Worm (Caenorhabditis elegans) whole organism, midembryonic: ENCODE results near the gene F57C2.5.

Source experiments
- T22C8.4 ChIP-seq: fragments of 200-800 bp; sonication (Bioruptor generic); IDR thresholded peaks from 2 replicates; pipeline ENCODE4 v1.3.6; 2022; ENCODE audit warnings: missing genetic modification characterization, missing compliant biosample characterization
- cog-1 ChIP-seq: sonication (generic microtip); optimal IDR thresholded peaks from 2 replicates; lab custom pipeline; 2016; ENCODE audit warnings: missing genetic modification characterization, missing compliant biosample characterization
- flt-1 ChIP-seq: fragments of 200-800 bp; sonication (Bioruptor generic); IDR thresholded peaks from 2 replicates; pipeline ENCODE4 v1.3.6; 2022; ENCODE audit warnings: missing genetic modification characterization, missing compliant biosample characterization
- klf-2 ChIP-seq: fragments of 200-800 bp; sonication (Bioruptor generic); conservative IDR thresholded peaks from 2 replicates; pipeline ENCODE4 v1.3.6; 2022; ENCODE audit warnings: missing genetic modification reagents, missing genetic modification characterization, missing compliant biosample characterization
- med-1 ChIP-seq: sonication (generic microtip); optimal IDR thresholded peaks from 2 replicates; lab custom pipeline; 2017; ENCODE audit warnings: missing genetic modification characterization, mild to moderate bottlenecking, missing compliant biosample characterization, antibody characterized with exemption, missing genetic modification reagents; ENCODE audit not compliant: insufficient read depth
- ref-1 ChIP-seq: fragments of 200-800 bp; sonication (Bioruptor generic); conservative IDR thresholded peaks from 2 replicates; pipeline ENCODE4 v1.3.6; 2022; ENCODE audit warnings: missing genetic modification reagents, missing genetic modification characterization, missing compliant biosample characterization
- tab-1 ChIP-seq: fragments of 200-800 bp; sonication (Bioruptor generic); IDR thresholded peaks from 2 replicates; pipeline ENCODE4 v1.3.6; 2022; ENCODE audit warnings: missing genetic modification characterization, missing compliant biosample characterization
- ztf-23 ChIP-seq: fragments of 200-800 bp; sonication (Bioruptor generic); IDR thresholded peaks from 2 replicates; pipeline ENCODE4 v1.3.6; 2022; ENCODE audit warnings: missing genetic modification reagents, missing genetic modification characterization, missing compliant biosample characterization
- ztf-29 ChIP-seq: fragments of 200-800 bp; sonication (Bioruptor generic); IDR thresholded peaks from 2 replicates; pipeline ENCODE4 v1.3.6; 2022; ENCODE audit warnings: missing genetic modification reagents, missing genetic modification characterization, missing compliant biosample characterization

F57C2.5 gene

DNA sequence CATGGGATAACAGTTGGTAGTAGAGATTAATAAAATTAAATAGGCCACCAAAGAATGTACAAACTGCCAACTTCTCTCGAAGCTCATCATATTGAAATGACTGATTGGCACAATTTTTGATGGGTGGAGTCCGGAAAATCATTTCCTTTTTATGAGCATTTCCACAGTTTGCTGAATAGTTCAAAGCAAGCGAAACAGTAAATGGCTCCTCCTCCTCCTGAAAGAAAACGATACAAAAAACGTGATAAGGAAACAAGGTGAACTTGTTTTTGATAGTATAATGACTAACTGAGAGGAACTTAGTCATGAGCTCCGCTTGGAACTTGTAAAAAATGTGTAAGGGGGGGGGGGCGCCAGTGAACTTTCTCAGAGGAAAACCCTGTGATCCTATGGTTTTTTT lies 13.0 kb downstream of the F57C2.5 start, which contains the start of gene K10H10.9:
K10H10.9 (minus strand) TSS at position 101 of the 400 bp plus-strand sequence.
- no peak for TF ChIP-seq cog-1 (tag; lab: Kevin White, UChicago)
- no peak for TF ChIP-seq ztf-29 (GFP tag; lab: Robert Waterston, UW)
- no peak for TF ChIP-seq flt-1 (GFP tag; lab: Robert Waterston, UW)
- no peak for TF ChIP-seq ztf-23 (GFP tag; lab: Robert Waterston, UW)
- no peak for TF ChIP-seq tab-1 (GFP tag; lab: Robert Waterston, UW)
- no peak for TF ChIP-seq ref-1 (GFP tag; lab: Robert Waterston, UW)
- no peak for TF ChIP-seq med-1 (GFP tag; lab: Kevin White, UChicago)
- no peak for TF ChIP-seq T22C8.4 (GFP tag; lab: Robert Waterston, UW)
- no peak for TF ChIP-seq klf-2

DNA sequence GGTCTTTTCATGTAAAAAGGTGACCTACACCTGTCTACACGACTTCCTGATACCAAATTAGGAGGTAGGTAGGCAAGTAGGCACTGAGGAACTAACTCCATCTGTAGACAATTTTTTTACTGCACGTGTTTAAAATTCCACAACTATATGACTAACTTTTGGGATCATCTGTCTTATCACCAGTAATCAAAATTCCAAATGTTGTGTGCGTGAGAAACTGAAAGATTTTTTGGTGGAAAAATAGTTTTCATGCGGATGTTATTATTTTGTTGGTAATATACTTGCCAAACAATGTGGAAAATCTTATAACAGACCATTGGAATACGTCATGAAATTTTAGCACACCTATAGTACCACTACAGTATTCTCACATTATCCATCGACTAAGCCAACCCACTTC lies 16.9 kb downstream of the F57C2.5 start, which contains the start of gene K10H10.13:
K10H10.13 (minus strand) TSS at position 101 of the 400 bp plus-strand sequence.
- TF ChIP-seq ztf-23 (GFP tag; lab: Robert Waterston, UW) (no peak), ref-1 (GFP tag; lab: Robert Waterston, UW) (no peak), flt-1 (GFP tag; lab: Robert Waterston, UW) (no peak), med-1 (GFP tag; lab: Kevin White, UChicago) (no peak), tab-1 (GFP tag; lab: Robert Waterston, UW) (no peak), ztf-29 (GFP tag; lab: Robert Waterston, UW) (no peak), klf-2 (no peak), T22C8.4 (GFP tag; lab: Robert Waterston, UW) (no peak), cog-1 (tag; lab: Kevin White, UChicago) (no peak)

- TF ChIP-seq T22C8.4 (GFP tag; lab: Robert Waterston, UW) (no peak), klf-2 (no peak)
Observed at ce11 chrII:14510162-14510561, 17.9 kb downstream of the F57C2.5 start.

- no peak for TF ChIP-seq ref-1 (GFP tag; lab: Robert Waterston, UW)
- no peak for TF ChIP-seq ztf-29 (GFP tag; lab: Robert Waterston, UW)
- no peak for TF ChIP-seq ztf-23 (GFP tag; lab: Robert Waterston, UW)
- TF ChIP-seq tab-1 (GFP tag; lab: Robert Waterston, UW): no peak
- no peak for TF ChIP-seq T22C8.4 (GFP tag; lab: Robert Waterston, UW)
- no peak for TF ChIP-seq med-1 (GFP tag; lab: Kevin White, UChicago)
- TF ChIP-seq cog-1 (tag; lab: Kevin White, UChicago): no peak
- TF ChIP-seq klf-2: no peak
- TF ChIP-seq flt-1 (GFP tag; lab: Robert Waterston, UW): no peak
Observed at ce11 chrII:14507563-14507962, 20.5 kb downstream of the F57C2.5 start, which contains the start of the genes K10H10.7 and K10H10.10. K10H10.7 (minus strand) TSS chrII:14507663. K10H10.10 (plus strand) TSS chrII:14507766.

DNA sequence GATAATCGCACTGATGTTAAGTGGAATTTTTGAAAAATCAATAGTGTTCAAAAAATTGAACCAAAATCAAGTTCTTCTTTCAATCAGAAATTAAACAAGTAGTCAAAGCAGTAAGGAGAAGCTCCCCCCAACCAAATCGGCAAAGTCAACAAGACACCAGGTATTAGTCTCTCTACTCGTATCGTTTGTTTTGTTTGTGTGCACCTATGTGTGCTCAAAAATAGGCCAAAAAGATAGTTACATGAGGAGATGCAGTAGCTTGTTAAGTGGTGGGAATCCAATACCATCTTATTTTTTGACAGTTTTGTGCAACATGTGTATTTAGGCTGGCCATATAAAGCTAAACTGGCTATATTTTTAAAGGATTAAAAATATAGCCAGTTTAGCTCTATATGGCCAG lies 21.8 kb downstream of the F57C2.5 start, which contains the start of gene K10H10.12:
K10H10.12 (minus strand) TSS at position 101 of the 400 bp plus-strand sequence.
- TF ChIP-seq med-1 (GFP tag; lab: Kevin White, UChicago) (no peak), tab-1 (GFP tag; lab: Robert Waterston, UW) (no peak), ztf-29 (GFP tag; lab: Robert Waterston, UW) (no peak), cog-1 (tag; lab: Kevin White, UChicago) (no peak), ztf-23 (GFP tag; lab: Robert Waterston, UW) (no peak), klf-2 (no peak), T22C8.4 (GFP tag; lab: Robert Waterston, UW) (no peak), flt-1 (GFP tag; lab: Robert Waterston, UW) (no peak)

DNA sequence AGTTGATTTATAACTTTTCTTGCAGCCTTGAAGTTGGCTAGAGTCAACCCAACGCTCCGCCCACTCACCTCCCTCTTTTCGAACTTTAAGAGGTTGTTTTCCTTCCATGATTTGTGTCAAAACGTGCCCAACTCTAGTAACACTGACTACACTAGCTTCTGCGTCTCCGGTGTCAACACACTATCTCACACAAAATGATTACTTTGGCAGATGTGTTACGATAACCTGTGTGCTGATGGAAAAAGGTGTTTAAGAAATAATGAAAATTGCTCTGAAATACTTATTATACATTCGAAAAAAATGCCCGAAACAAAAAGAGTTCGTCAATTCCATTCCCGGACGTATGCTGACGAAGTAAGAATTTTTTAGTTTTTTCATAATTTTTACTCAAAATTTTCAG lies 25.0 kb downstream of the F57C2.5 start, which contains the start of gene K10H10.6:
K10H10.6 (plus strand) TSS at position 301 of the 400 bp plus-strand sequence.
- TF ChIP-seq klf-2: no peak
- no peak for TF ChIP-seq flt-1 (GFP tag; lab: Robert Waterston, UW)
- no peak for TF ChIP-seq cog-1 (tag; lab: Kevin White, UChicago)
- TF ChIP-seq ztf-23 (GFP tag; lab: Robert Waterston, UW): no peak
- TF ChIP-seq T22C8.4 (GFP tag; lab: Robert Waterston, UW): no peak
- no peak for TF ChIP-seq tab-1 (GFP tag; lab: Robert Waterston, UW)
- TF ChIP-seq ref-1 (GFP tag; lab: Robert Waterston, UW): no peak
- no peak for TF ChIP-seq ztf-29 (GFP tag; lab: Robert Waterston, UW)
- TF ChIP-seq med-1 (GFP tag; lab: Kevin White, UChicago): no peak

- no peak for TF ChIP-seq T22C8.4 (GFP tag; lab: Robert Waterston, UW)
- TF ChIP-seq med-1 (GFP tag; lab: Kevin White, UChicago): no peak
- no peak for TF ChIP-seq ztf-23 (GFP tag; lab: Robert Waterston, UW)
- TF ChIP-seq tab-1 (GFP tag; lab: Robert Waterston, UW): no peak
- no peak for TF ChIP-seq cog-1 (tag; lab: Kevin White, UChicago)
Observed at ce11 chrII:14501447-14501846, 26.6 kb downstream of the F57C2.5 start, which contains the start of gene K10H10.5. K10H10.5 (plus strand) TSS chrII:14501747.

DNA sequence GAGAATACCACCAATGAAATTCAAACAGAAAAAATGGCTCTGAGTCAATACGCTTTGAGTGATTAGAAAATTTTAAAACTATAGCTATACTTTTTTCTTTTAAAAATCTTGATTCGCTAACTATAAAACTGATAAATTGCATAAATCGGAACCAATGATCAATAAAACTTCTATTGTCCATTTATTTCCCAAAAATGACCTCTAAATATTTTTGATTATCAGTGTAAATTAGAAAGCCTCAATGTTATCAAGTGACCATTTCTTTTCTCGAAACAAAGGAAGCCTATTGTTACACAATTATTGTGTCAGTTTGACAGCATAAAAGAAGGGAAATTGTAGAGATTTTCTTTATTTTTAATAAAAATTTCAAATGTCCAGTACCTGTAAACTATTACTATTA lies 27.9 kb downstream of the F57C2.5 start, which contains the start of gene K10H10.4:
K10H10.4 (plus strand) TSS at position 301 of the 400 bp plus-strand sequence.
- no peak for TF ChIP-seq T22C8.4 (GFP tag; lab: Robert Waterston, UW)
- TF ChIP-seq ref-1 (GFP tag; lab: Robert Waterston, UW): no peak
- TF ChIP-seq tab-1 (GFP tag; lab: Robert Waterston, UW): no peak
- no peak for TF ChIP-seq klf-2
- TF ChIP-seq flt-1 (GFP tag; lab: Robert Waterston, UW): no peak
- no peak for TF ChIP-seq med-1 (GFP tag; lab: Kevin White, UChicago)
- no peak for TF ChIP-seq cog-1 (tag; lab: Kevin White, UChicago)
- TF ChIP-seq ztf-29 (GFP tag; lab: Robert Waterston, UW): no peak
- no peak for TF ChIP-seq ztf-23 (GFP tag; lab: Robert Waterston, UW)

- TF ChIP-seq klf-2: no peak
- no peak for TF ChIP-seq med-1 (GFP tag; lab: Kevin White, UChicago)
- TF ChIP-seq ztf-23 (GFP tag; lab: Robert Waterston, UW): no peak
- TF ChIP-seq ref-1 (GFP tag; lab: Robert Waterston, UW): no peak
- TF ChIP-seq tab-1 (GFP tag; lab: Robert Waterston, UW): no peak
- no peak for TF ChIP-seq flt-1 (GFP tag; lab: Robert Waterston, UW)
- no peak for TF ChIP-seq ztf-29 (GFP tag; lab: Robert Waterston, UW)
- no peak for TF ChIP-seq cog-1 (tag; lab: Kevin White, UChicago)
- no peak for TF ChIP-seq T22C8.4 (GFP tag; lab: Robert Waterston, UW)
Observed at ce11 chrII:14497848-14498247, 30.2 kb downstream of the F57C2.5 start, which contains the start of gene dhs-8. dhs-8 (plus strand) TSS chrII:14498026.
